Fruit fly (Drosophila melanogaster) whole organism, prepupa: ENCODE data around the gene CG3225.

ENCODE experiments used
- CG11902 ChIP-seq: fragments of 200-800 bp; sonication (Bioruptor generic); optimal IDR thresholded peaks from 3 replicates; lab custom pipeline; 2016; ENCODE audit warnings: missing biosample characterization, missing genetic modification characterization
- CG9139 ChIP-seq: fragments of 200-800 bp; sonication (Bioruptor generic); optimal IDR thresholded peaks from 3 replicates; lab custom pipeline; 2017; ENCODE audit warnings: missing biosample characterization, mild to moderate bottlenecking, missing genetic modification characterization
- Hr39 ChIP-seq: fragments of 200-800 bp; sonication (Bioruptor generic); optimal IDR thresholded peaks from 2 replicates; lab custom pipeline; 2016; ENCODE audit warnings: missing biosample characterization, missing genetic modification characterization
- Smox ChIP-seq: fragments of 200-800 bp; sonication (Bioruptor generic); optimal IDR thresholded peaks from 3 replicates; lab custom pipeline; 2016; ENCODE audit warnings: missing biosample characterization, missing genetic modification characterization
- acj6 ChIP-seq: fragments of 200-800 bp; sonication (Bioruptor generic); optimal IDR thresholded peaks from 3 replicates; lab custom pipeline; 2016; ENCODE audit warnings: missing biosample characterization, missing genetic modification characterization
- cyc ChIP-seq: fragments of 200-800 bp; sonication (Bioruptor generic); optimal IDR thresholded peaks from 3 replicates; lab custom pipeline; 2016; ENCODE audit warnings: missing biosample characterization, missing genetic modification characterization
- dac ChIP-seq: fragments of 200-800 bp; sonication (Bioruptor generic); optimal IDR thresholded peaks from 2 replicates; lab custom pipeline; 2017; ENCODE audit warnings: missing biosample characterization, mild to moderate bottlenecking, missing genetic modification characterization
- fd59A ChIP-seq: fragments of 200-800 bp; sonication (Bioruptor generic); optimal IDR thresholded peaks from 2 replicates; lab custom pipeline; 2017; ENCODE audit warnings: missing biosample characterization, mild to moderate bottlenecking, missing genetic modification characterization, missing genetic modification reagents
- topi ChIP-seq: fragments of 200-800 bp; sonication (Bioruptor generic); optimal IDR thresholded peaks from 3 replicates; lab custom pipeline; 2016; ENCODE audit warnings: missing biosample characterization, missing genetic modification characterization

- TF ChIP-seq cyc (GFP tag; lab: Kevin White, UChicago) (no peak), fd59A (GFP tag; lab: Kevin White, UChicago) (no peak), Smox (GFP tag; lab: Kevin White, UChicago) (no peak), acj6 (no peak), topi (GFP tag; lab: Kevin White, UChicago) (no peak), dac (GFP tag; lab: Kevin White, UChicago) (no peak), CG9139 (no peak), Hr39 (GFP tag; lab: Kevin White, UChicago) (no peak), CG11902 (GFP tag; lab: Kevin White, UChicago) (no peak)
Measured at dm6 chr2L:4854822-4855221, 36.8 kb upstream of the CG3225 start.
